Worm (Caenorhabditis elegans): Measurements from ENCODE around the gene K09H11.9.

- TF ChIP-seq pax-1 (tag; optimal IDR thresholded peaks at IDR 0.05) (no peak), dmd-4 (tag; optimal IDR thresholded peaks at IDR 0.05; ENCODE audit: borderline replicate concordance) (no peak), zip-5 (tag; optimal IDR thresholded peaks at IDR 0.05) (no peak), ceh-31 (tag; optimal IDR thresholded peaks at IDR 0.05) (no peak), fkh-10 (GFP tag; optimal IDR thresholded peaks at IDR 0.05) (no peak), K09A11.1 (tag; optimal IDR thresholded peaks at IDR 0.05; ENCODE audit: insufficient read depth) (no peak)
Measured at ce11 chrV:5712652-5713051, 3.8 kb downstream of the K09H11.9 start, which contains the start of gene gcst-1.
